Fruit fly (Drosophila melanogaster) whole organism, wandering third instar larva: ENCODE results near the gene CG33181.

Experiments used
- CrebA ChIP-seq: fragments of 200-800 bp; sonication (Bioruptor generic); optimal IDR thresholded peaks from 2 replicates; lab custom pipeline; 2016; ENCODE audit warnings: missing biosample characterization, mild to moderate bottlenecking, missing genetic modification characterization, borderline replicate concordance
- tai ChIP-seq: sonication (Bioruptor generic); optimal IDR thresholded peaks from 2 replicates; lab custom pipeline; 2016; ENCODE audit warnings: missing biosample characterization, missing genetic modification characterization

DNA sequence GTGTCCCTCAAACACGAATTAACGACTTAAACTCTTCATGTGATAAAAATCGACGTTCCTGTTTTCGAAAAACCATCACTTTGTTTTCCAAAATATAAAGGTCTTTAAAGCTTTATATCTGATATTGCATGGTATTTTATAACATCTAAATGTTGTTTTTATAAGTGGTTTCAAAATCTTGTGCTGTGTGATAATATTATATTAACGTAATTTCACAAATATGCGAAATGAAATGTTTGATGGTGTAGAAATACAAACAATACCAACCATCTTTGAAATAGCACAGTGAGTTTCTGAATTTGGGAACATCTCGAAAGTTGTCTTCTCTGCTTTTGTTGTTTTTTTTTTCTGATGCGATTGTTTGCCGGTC lies 1.8 kb downstream of the CG33181 start:
- no peak for TF ChIP-seq CrebA
- TF ChIP-seq tai (GFP tag; lab: Kevin White, UChicago): no peak
